Worm (Caenorhabditis elegans): Measurements from ENCODE around the gene C11G6.2.

Gene C11G6.2

DNA sequence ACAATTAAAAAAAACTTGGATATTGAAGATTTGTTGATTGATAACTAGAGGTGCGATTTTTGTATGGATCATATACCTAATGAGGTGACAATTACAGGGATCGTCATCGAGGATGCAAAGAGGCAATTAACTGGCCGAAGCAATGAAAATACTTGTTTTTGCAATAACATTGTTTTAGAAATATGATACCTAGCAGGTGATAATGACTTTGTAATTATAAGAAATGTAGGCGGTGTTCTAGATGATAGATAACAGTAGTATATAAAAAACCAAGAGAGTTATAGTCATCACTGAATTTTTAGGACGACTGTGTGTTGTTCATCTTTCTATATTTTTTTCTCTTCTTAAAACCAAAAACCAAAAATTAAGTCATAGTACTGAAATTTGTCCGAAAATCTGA is at the start of gene C11G6.2:
Gene C11G6.2, plus strand, starts transcription at position 301 of the 400 bp plus-strand sequence.
- TF ChIP-seq cog-1 (tag; optimal IDR thresholded peaks at IDR 0.05) = no peak
- no peak for TF ChIP-seq med-1 (GFP tag; optimal IDR thresholded peaks at IDR 0.05; ENCODE audit: insufficient read depth)
- no peak for TF ChIP-seq klf-2 (GFP tag; conservative IDR thresholded peaks at IDR 0.05)
- no peak for TF ChIP-seq tab-1 (GFP tag; IDR thresholded peaks at IDR 0.05)
- no peak for TF ChIP-seq ref-1 (GFP tag; conservative IDR thresholded peaks at IDR 0.05)
- no peak for TF ChIP-seq ztf-29 (GFP tag; IDR thresholded peaks at IDR 0.05)
- TF ChIP-seq T22C8.4 (GFP tag; IDR thresholded peaks at IDR 0.05) = no peak
- TF ChIP-seq flt-1 (GFP tag; IDR thresholded peaks at IDR 0.05) = no peak
- no peak for TF ChIP-seq ztf-23 (GFP tag; IDR thresholded peaks at IDR 0.05)

DNA sequence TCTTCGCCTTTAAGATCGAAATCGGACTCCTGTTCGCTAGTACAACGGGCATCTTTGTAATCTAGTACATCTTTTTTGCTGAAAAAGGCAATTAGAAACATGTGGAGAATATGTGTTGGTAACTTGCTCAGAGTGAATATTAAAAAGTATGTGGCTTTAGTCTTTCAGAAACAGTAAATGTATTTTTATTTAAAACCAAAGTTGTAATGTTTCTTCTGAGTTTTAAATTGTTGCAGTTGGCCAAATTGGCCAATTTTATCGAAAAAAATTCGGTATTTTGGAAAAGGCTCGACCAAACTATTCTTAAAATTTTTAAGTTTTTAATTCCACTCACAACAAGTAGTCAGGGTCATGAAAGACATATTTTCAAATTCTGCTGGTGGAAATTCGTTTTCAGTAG is 45.3 kb upstream of the C11G6.2 start, which contains the start of gene F52E10.2:
Gene F52E10.2, minus strand, starts transcription at position 101 of the 400 bp plus-strand sequence.
- TF ChIP-seq flt-1 (GFP tag; IDR thresholded peaks at IDR 0.05) (no peak), cog-1 (tag; optimal IDR thresholded peaks at IDR 0.05) (no peak), tab-1 (GFP tag; IDR thresholded peaks at IDR 0.05) (no peak)

- no peak for TF ChIP-seq flt-1 (GFP tag; IDR thresholded peaks at IDR 0.05)
- TF ChIP-seq med-1 (GFP tag; optimal IDR thresholded peaks at IDR 0.05; ENCODE audit: insufficient read depth) = no peak
- TF ChIP-seq tab-1 (GFP tag; IDR thresholded peaks at IDR 0.05) = no peak
- no peak for TF ChIP-seq ztf-29 (GFP tag; IDR thresholded peaks at IDR 0.05)
- TF ChIP-seq klf-2 (GFP tag; conservative IDR thresholded peaks at IDR 0.05) = no peak
- TF ChIP-seq ref-1 (GFP tag; conservative IDR thresholded peaks at IDR 0.05) = no peak
- no peak for TF ChIP-seq cog-1 (tag; optimal IDR thresholded peaks at IDR 0.05)
- no peak for TF ChIP-seq T22C8.4 (GFP tag; IDR thresholded peaks at IDR 0.05)
- TF ChIP-seq ztf-23 (GFP tag; IDR thresholded peaks at IDR 0.05) = no peak
Measured at ce11 chrX:16285151-16285550, 43.3 kb upstream of the C11G6.2 start.

DNA sequence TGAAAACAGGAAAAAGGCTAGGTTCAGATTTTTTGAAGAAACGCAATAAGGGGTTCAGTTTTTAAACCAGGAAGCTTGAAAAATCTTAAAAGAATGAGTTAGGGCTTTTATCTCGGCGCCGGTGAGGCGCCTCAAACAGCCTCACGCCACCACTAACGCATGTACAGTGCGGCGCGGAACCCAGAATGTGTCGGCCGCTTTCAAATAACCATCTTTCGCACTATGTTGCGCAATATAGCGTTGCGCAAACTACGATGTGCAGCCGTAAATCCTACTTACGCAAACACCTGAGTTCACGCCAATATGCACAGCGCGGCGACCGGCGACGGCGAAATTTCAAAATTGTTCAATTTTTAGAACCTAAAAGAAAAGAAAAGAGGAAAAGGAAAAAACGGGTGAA is 38.8 kb upstream of the C11G6.2 start:
- TF ChIP-seq tab-1 (GFP tag; IDR thresholded peaks at IDR 0.05) (no peak), ztf-29 (GFP tag; IDR thresholded peaks at IDR 0.05) (no peak), T22C8.4 (GFP tag; IDR thresholded peaks at IDR 0.05) (no peak), ref-1 (GFP tag; conservative IDR thresholded peaks at IDR 0.05) (no peak), ztf-23 (GFP tag; IDR thresholded peaks at IDR 0.05) (no peak), cog-1 (tag; optimal IDR thresholded peaks at IDR 0.05) (no peak), med-1 (GFP tag; optimal IDR thresholded peaks at IDR 0.05; ENCODE audit: insufficient read depth) (no peak), klf-2 (GFP tag; conservative IDR thresholded peaks at IDR 0.05) (no peak), flt-1 (GFP tag; IDR thresholded peaks at IDR 0.05) (no peak)

ce11 chrX:16290536-16290935 is 37.9 kb upstream of the C11G6.2 start:
- TF ChIP-seq cog-1 (tag; optimal IDR thresholded peaks at IDR 0.05) = no peak
- no peak for TF ChIP-seq tab-1 (GFP tag; IDR thresholded peaks at IDR 0.05)
- no peak for TF ChIP-seq flt-1 (GFP tag; IDR thresholded peaks at IDR 0.05)
- TF ChIP-seq klf-2 (GFP tag; conservative IDR thresholded peaks at IDR 0.05) = no peak
- TF ChIP-seq ztf-23 (GFP tag; IDR thresholded peaks at IDR 0.05) = no peak
- TF ChIP-seq ref-1 (GFP tag; conservative IDR thresholded peaks at IDR 0.05) = no peak
- TF ChIP-seq T22C8.4 (GFP tag; IDR thresholded peaks at IDR 0.05) = no peak
- TF ChIP-seq med-1 (GFP tag; optimal IDR thresholded peaks at IDR 0.05; ENCODE audit: insufficient read depth) = no peak
- TF ChIP-seq ztf-29 (GFP tag; IDR thresholded peaks at IDR 0.05) = no peak

ce11 chrX:16292933-16293332 is 35.5 kb upstream of the C11G6.2 start, which contains the start of gene F52E10.4:
Gene F52E10.4, minus strand, starts transcription at chrX:16293033.
- no peak for TF ChIP-seq cog-1 (tag; optimal IDR thresholded peaks at IDR 0.05)
- no peak for TF ChIP-seq ztf-29 (GFP tag; IDR thresholded peaks at IDR 0.05)
- TF ChIP-seq flt-1 (GFP tag; IDR thresholded peaks at IDR 0.05) = no peak
- no peak for TF ChIP-seq med-1 (GFP tag; optimal IDR thresholded peaks at IDR 0.05; ENCODE audit: insufficient read depth)
- no peak for TF ChIP-seq tab-1 (GFP tag; IDR thresholded peaks at IDR 0.05)
- TF ChIP-seq ztf-23 (GFP tag; IDR thresholded peaks at IDR 0.05) = no peak

- no peak for TF ChIP-seq flt-1 (GFP tag; IDR thresholded peaks at IDR 0.05)
- TF ChIP-seq klf-2 (GFP tag; conservative IDR thresholded peaks at IDR 0.05) = no peak
- no peak for TF ChIP-seq T22C8.4 (GFP tag; IDR thresholded peaks at IDR 0.05)
- TF ChIP-seq ztf-29 (GFP tag; IDR thresholded peaks at IDR 0.05) = no peak
- TF ChIP-seq tab-1 (GFP tag; IDR thresholded peaks at IDR 0.05) = no peak
- TF ChIP-seq cog-1 (tag; optimal IDR thresholded peaks at IDR 0.05) = no peak
- TF ChIP-seq ref-1 (GFP tag; conservative IDR thresholded peaks at IDR 0.05) = no peak
- TF ChIP-seq ztf-23 (GFP tag; IDR thresholded peaks at IDR 0.05) = no peak
Measured at ce11 chrX:16297123-16297522, 31.3 kb upstream of the C11G6.2 start.

DNA sequence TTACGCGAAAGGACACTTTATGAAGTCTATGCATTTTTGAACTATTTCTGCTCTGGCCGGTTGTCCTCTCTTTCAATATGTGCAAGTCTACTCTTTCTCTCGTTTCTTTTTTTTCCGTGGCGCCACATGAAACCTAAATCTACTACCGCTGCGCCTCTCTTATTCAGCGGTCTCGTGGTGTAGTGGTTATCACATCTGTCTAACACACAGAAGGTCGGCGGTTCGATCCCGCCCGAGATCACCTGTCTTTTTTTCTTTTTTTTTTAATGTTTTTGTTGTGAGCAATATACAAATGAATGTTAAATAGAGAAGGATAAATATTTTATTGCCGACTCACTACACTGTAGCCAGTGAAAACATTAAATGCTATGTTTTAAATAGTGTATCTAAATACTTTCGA is 30.3 kb upstream of the C11G6.2 start:
- TF ChIP-seq flt-1 (GFP tag; IDR thresholded peaks at IDR 0.05) (0 out of 2 replicates have a peak, but pooled peaks have one; percentile 19), med-1 (GFP tag; optimal IDR thresholded peaks at IDR 0.05; ENCODE audit: insufficient read depth) (no peak), klf-2 (GFP tag; conservative IDR thresholded peaks at IDR 0.05) (peak; percentile 45; the same call in 1 of the 2 replicates), ref-1 (GFP tag; conservative IDR thresholded peaks at IDR 0.05) (no peak), tab-1 (GFP tag; IDR thresholded peaks at IDR 0.05) (0 out of 2 replicates have a peak, but pooled peaks have one; percentile 24), ztf-29 (GFP tag; IDR thresholded peaks at IDR 0.05) (no peak), ztf-23 (GFP tag; IDR thresholded peaks at IDR 0.05) (peak; percentile 83), T22C8.4 (GFP tag; IDR thresholded peaks at IDR 0.05) (peak; percentile 57), cog-1 (tag; optimal IDR thresholded peaks at IDR 0.05) (peak; percentile 6)

ce11 chrX:16299217-16299616 is 29.2 kb upstream of the C11G6.2 start:
- TF ChIP-seq T22C8.4 (GFP tag; IDR thresholded peaks at IDR 0.05) = 0 out of 2 replicates have a peak, but pooled peaks have one; percentile 30
- peak; percentile 38; the same call in 1 of the 2 replicates for TF ChIP-seq flt-1 (GFP tag; IDR thresholded peaks at IDR 0.05)

DNA sequence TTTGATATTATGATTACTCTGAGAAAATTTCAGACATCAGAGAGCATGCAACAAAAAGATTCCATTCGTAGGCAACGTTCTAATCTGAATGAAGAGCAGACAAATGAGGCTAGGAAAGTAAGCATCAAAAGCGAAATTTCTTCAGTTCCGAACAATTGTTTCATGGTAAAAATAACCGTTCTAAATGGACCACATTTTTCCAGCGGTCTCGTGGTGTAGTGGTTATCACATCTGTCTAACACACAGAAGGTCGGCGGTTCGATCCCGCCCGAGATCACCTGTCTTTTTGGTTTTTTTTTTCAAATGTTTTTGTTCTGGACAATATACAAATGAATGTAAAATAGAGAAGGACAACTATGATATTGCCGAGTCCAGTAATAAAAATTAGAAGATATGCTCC is 28.6 kb upstream of the C11G6.2 start, which contains the start of gene twk-21:
Gene twk-21, plus strand, starts transcription at position 34 of the 400 bp plus-strand sequence.
- TF ChIP-seq T22C8.4 (GFP tag; IDR thresholded peaks at IDR 0.05) (no peak), cog-1 (tag; optimal IDR thresholded peaks at IDR 0.05) (no peak), ztf-23 (GFP tag; IDR thresholded peaks at IDR 0.05) (no peak)
